Fruit fly (Drosophila melanogaster) whole organism, embryonic: ENCODE results near the gene fal.
A peak's percentile ranks its signal among the peaks of the same experiment; 100 is the strongest.

Experiments
- Adf1 ChIP-seq: fragments of 200-800 bp; sonication (Bioruptor generic); IDR thresholded peaks from 2 replicates; pipeline ENCODE4 v1.3.6; 2022; ENCODE audit warnings: missing biosample characterization, missing genetic modification characterization
- BtbVII ChIP-seq: fragments of 200-800 bp; sonication (Bioruptor generic); optimal IDR thresholded peaks from 3 replicates; lab custom pipeline; 2017; ENCODE audit warnings: missing biosample characterization, mild to moderate bottlenecking, missing genetic modification characterization
- CG10431 ChIP-seq: fragments of 200-800 bp; sonication (Bioruptor generic); optimal IDR thresholded peaks from 3 replicates; lab custom pipeline; 2018; ENCODE audit warnings: missing biosample characterization, mild to moderate bottlenecking, missing genetic modification characterization
- CG10462 ChIP-seq: fragments of 200-800 bp; sonication (Bioruptor generic); optimal IDR thresholded peaks from 2 replicates; lab custom pipeline; 2016; ENCODE audit warnings: missing biosample characterization, missing genetic modification characterization
- CG10979 ChIP-seq: fragments of 200-800 bp; sonication (Bioruptor generic); optimal IDR thresholded peaks from 2 replicates; lab custom pipeline; 2018; ENCODE audit warnings: missing biosample characterization, mild to moderate bottlenecking, missing genetic modification characterization, moderate library complexity
- CG11398 ChIP-seq: fragments of 200-800 bp; sonication (Bioruptor generic); optimal IDR thresholded peaks from 2 replicates; lab custom pipeline; 2016; ENCODE audit warnings: missing biosample characterization, missing genetic modification characterization
- CG1529 ChIP-seq: fragments of 200-800 bp; sonication (Bioruptor generic); optimal IDR thresholded peaks from 3 replicates; lab custom pipeline; 2018; ENCODE audit warnings: missing biosample characterization, missing genetic modification characterization
- CG1647 ChIP-seq: fragments of 200-800 bp; sonication (Bioruptor generic); optimal IDR thresholded peaks from 3 replicates; lab custom pipeline; 2016; ENCODE audit warnings: missing biosample characterization, missing genetic modification characterization
- CG16863 ChIP-seq: fragments of 200-800 bp; sonication (Bioruptor generic); optimal IDR thresholded peaks from 3 replicates; lab custom pipeline; 2016; ENCODE audit warnings: missing biosample characterization, missing genetic modification characterization
- CG17568 ChIP-seq: fragments of 200-800 bp; sonication (Bioruptor generic); optimal IDR thresholded peaks from 2 replicates; lab custom pipeline; 2018; ENCODE audit warnings: missing biosample characterization, mild to moderate bottlenecking, missing genetic modification characterization, moderate library complexity
- CG17802 ChIP-seq: fragments of 200-800 bp; sonication (Bioruptor generic); optimal IDR thresholded peaks from 2 replicates; lab custom pipeline; 2018; ENCODE audit warnings: missing biosample characterization, mild to moderate bottlenecking, missing genetic modification characterization, moderate library complexity
- CG18599 ChIP-seq: fragments of 200-800 bp; sonication (Bioruptor generic); optimal IDR thresholded peaks from 3 replicates; lab custom pipeline; 2017; ENCODE audit warnings: missing biosample characterization, missing genetic modification characterization, mild to moderate bottlenecking, moderate library complexity, missing genetic modification reagents
- CG18764 ChIP-seq: fragments of 200-800 bp; sonication (Bioruptor generic); optimal IDR thresholded peaks from 3 replicates; lab custom pipeline; 2016; ENCODE audit warnings: missing biosample characterization, missing genetic modification characterization
- CG31224 ChIP-seq: fragments of 200-800 bp; sonication (Bioruptor generic); IDR thresholded peaks from 2 replicates; pipeline ENCODE4 v1.3.6; 2022; ENCODE audit warnings: missing biosample characterization, missing genetic modification characterization
- CG4404 ChIP-seq: fragments of 200-800 bp; sonication (Bioruptor generic); IDR thresholded peaks from 2 replicates; pipeline ENCODE4 v1.3.6; 2022; ENCODE audit warnings: missing biosample characterization, missing genetic modification characterization
- CG6272 ChIP-seq: fragments of 200-800 bp; sonication (Bioruptor generic); IDR thresholded peaks from 2 replicates; pipeline ENCODE4 v1.3.6; 2022; ENCODE audit warnings: missing biosample characterization, missing genetic modification characterization
- CG6689 ChIP-seq: fragments of 200-800 bp; sonication (Bioruptor generic); IDR thresholded peaks from 2 replicates; pipeline ENCODE4 v1.3.6; 2022; ENCODE audit warnings: missing biosample characterization, missing genetic modification characterization
- CG6791 ChIP-seq: fragments of 200-800 bp; sonication (Bioruptor generic); IDR thresholded peaks from 3 replicates; pipeline ENCODE4 v1.3.6; 2022; ENCODE audit warnings: missing biosample characterization, missing genetic modification characterization; ENCODE audit not compliant: partially characterized antibody
- CG7372 ChIP-seq: fragments of 200-800 bp; sonication (Bioruptor generic); IDR thresholded peaks from 2 replicates; pipeline ENCODE4 v1.3.6; 2022; ENCODE audit warnings: missing biosample characterization, missing genetic modification characterization
- CG7745 ChIP-seq: fragments of 200-800 bp; sonication (Bioruptor generic); optimal IDR thresholded peaks from 2 replicates; lab custom pipeline; 2018; ENCODE audit warnings: missing biosample characterization, mild to moderate bottlenecking, missing genetic modification characterization, moderate library complexity
- CG8924 ChIP-seq: fragments of 200-800 bp; optimal IDR thresholded peaks from 3 replicates; lab custom pipeline; 2019; ENCODE audit warnings: missing biosample characterization, mild to moderate bottlenecking, missing genetic modification characterization, moderate library complexity
- CG9215 ChIP-seq: fragments of 200-800 bp; sonication (Bioruptor generic); IDR thresholded peaks from 2 replicates; pipeline ENCODE4 v1.3.6; 2022; ENCODE audit warnings: missing biosample characterization, missing genetic modification characterization
- Dll ChIP-seq: fragments of 200-800 bp; sonication (Bioruptor generic); IDR thresholded peaks from 4 replicates; pipeline ENCODE4 v1.3.6; 2022; ENCODE audit warnings: missing biosample characterization, missing genetic modification characterization; ENCODE audit not compliant: partially characterized antibody
- E2f1 ChIP-seq: fragments of 200-800 bp; sonication (Bioruptor generic); IDR thresholded peaks from 2 replicates; pipeline ENCODE4 v1.3.6; 2022; ENCODE audit warnings: missing biosample characterization, missing genetic modification characterization
- HLH54F ChIP-seq: fragments of 200-800 bp; sonication (Bioruptor generic); optimal IDR thresholded peaks from 3 replicates; lab custom pipeline; 2016; ENCODE audit warnings: missing biosample characterization, missing genetic modification characterization
- HLHmδ ChIP-seq: fragments of 200-800 bp; sonication (Bioruptor generic); optimal IDR thresholded peaks from 2 replicates; lab custom pipeline; 2018; ENCODE audit warnings: missing biosample characterization, mild to moderate bottlenecking, missing genetic modification characterization, moderate library complexity
- Hmr ChIP-seq: fragments of 200-800 bp; sonication (Bioruptor generic); optimal IDR thresholded peaks from 3 replicates; lab custom pipeline; 2017; ENCODE audit warnings: mild to moderate bottlenecking, missing biosample characterization, missing genetic modification reagents, missing genetic modification characterization
- Med ChIP-seq: fragments of 200-800 bp; sonication (Bioruptor generic); peaks from one replicate; lab custom pipeline; 2016; ENCODE audit warnings: missing biosample characterization, missing genetic modification characterization, mild to moderate bottlenecking, inconsistent platforms, moderate library complexity
- Myb ChIP-seq: fragments of 200-800 bp; sonication (Bioruptor generic); optimal IDR thresholded peaks from 2 replicates; lab custom pipeline; 2016; ENCODE audit warnings: missing biosample characterization, missing genetic modification characterization
- NFAT ChIP-seq: fragments of 200-800 bp; sonication (Bioruptor generic); IDR thresholded peaks from 2 replicates; pipeline ENCODE4 v1.3.6; 2022; ENCODE audit warnings: missing biosample characterization, missing genetic modification characterization
- Sry-β ChIP-seq: fragments of 200-800 bp; sonication (Bioruptor generic); optimal IDR thresholded peaks from 2 replicates; lab custom pipeline; 2018; ENCODE audit warnings: missing biosample characterization, mild to moderate bottlenecking, missing genetic modification characterization, moderate library complexity
- Ssrp ChIP-seq: fragments of 200-800 bp; sonication (Bioruptor generic); optimal IDR thresholded peaks from 2 replicates; lab custom pipeline; 2018; ENCODE audit warnings: missing biosample characterization, mild to moderate bottlenecking, missing genetic modification characterization, moderate library complexity
- Xbp1 ChIP-seq: fragments of 200-800 bp; sonication (Bioruptor generic); optimal IDR thresholded peaks from 3 replicates; lab custom pipeline; 2016; ENCODE audit warnings: missing biosample characterization, mild to moderate bottlenecking, missing genetic modification characterization
- az2 ChIP-seq: fragments of 200-800 bp; sonication (Bioruptor generic); optimal IDR thresholded peaks from 3 replicates; lab custom pipeline; 2016; ENCODE audit warnings: missing biosample characterization, missing genetic modification characterization
- bbx ChIP-seq: fragments of 200-800 bp; sonication (Bioruptor generic); IDR thresholded peaks from 2 replicates; pipeline ENCODE4 v1.3.6; 2022; ENCODE audit warnings: missing biosample characterization, missing genetic modification characterization; ENCODE audit not compliant: partially characterized antibody
- dan ChIP-seq: fragments of 200-800 bp; sonication (Bioruptor generic); IDR thresholded peaks from 2 replicates; pipeline ENCODE4 v1.3.6; 2022; ENCODE audit warnings: missing biosample characterization, missing genetic modification characterization
- danr ChIP-seq: fragments of 200-800 bp; sonication (Bioruptor generic); IDR thresholded peaks from 2 replicates; pipeline ENCODE4 v1.3.6; 2022; ENCODE audit warnings: missing biosample characterization, missing genetic modification characterization
- hkb ChIP-seq, 2 experiments: fragments of 200-800 bp in 1 of 2; fragments of >200 bp in 1 of 2; sonication (Bioruptor generic) in 1 of 2; IDR thresholded peaks in 1 of 2; optimal IDR thresholded peaks in 1 of 2; 2 replicates each; pipeline versions ENCODE4 v1.3.6 to Lab custom; 2017 to 2022; ENCODE audit warnings: missing biosample characterization in 1 of 2, missing genetic modification characterization in 1 of 2
- jing ChIP-seq: fragments of 200-800 bp; sonication (Bioruptor generic); optimal IDR thresholded peaks from 2 replicates; lab custom pipeline; 2018; ENCODE audit warnings: missing biosample characterization, mild to moderate bottlenecking, missing genetic modification characterization
- kay ChIP-seq: fragments of 200-800 bp; sonication (Bioruptor generic); optimal IDR thresholded peaks from 2 replicates; lab custom pipeline; 2016; ENCODE audit warnings: missing biosample characterization, missing genetic modification characterization
- lab ChIP-seq: fragments of 200-800 bp; sonication (Bioruptor generic); optimal IDR thresholded peaks from 3 replicates; lab custom pipeline; 2017; ENCODE audit warnings: missing biosample characterization, missing genetic modification characterization, mild to moderate bottlenecking, moderate library complexity, missing genetic modification reagents
- lmd ChIP-seq: fragments of 200-800 bp; sonication (Bioruptor generic); IDR thresholded peaks from 2 replicates; pipeline ENCODE4 v1.3.6; 2022; ENCODE audit warnings: missing biosample characterization, missing genetic modification characterization
- maf-S ChIP-seq: fragments of 200-800 bp; sonication (Bioruptor generic); optimal IDR thresholded peaks from 2 replicates; lab custom pipeline; 2016; ENCODE audit warnings: missing biosample characterization, missing genetic modification characterization
- phol ChIP-seq: fragments of 200-800 bp; sonication (Bioruptor generic); optimal IDR thresholded peaks from 3 replicates; lab custom pipeline; 2018; ENCODE audit warnings: missing biosample characterization, mild to moderate bottlenecking, missing genetic modification characterization, moderate library complexity
- row ChIP-seq: fragments of 200-800 bp; sonication (Bioruptor generic); IDR thresholded peaks from 3 replicates; pipeline ENCODE4 v1.3.6; 2022; ENCODE audit warnings: missing biosample characterization, missing genetic modification characterization
- scrt ChIP-seq: fragments of 200-800 bp; sonication (Bioruptor generic); optimal IDR thresholded peaks from 2 replicates; lab custom pipeline; 2018; ENCODE audit warnings: missing biosample characterization, mild to moderate bottlenecking, missing genetic modification characterization, moderate library complexity
- slbo ChIP-seq: fragments of 200-800 bp; sonication (Bioruptor generic); IDR thresholded peaks from 2 replicates; pipeline ENCODE4 v1.3.6; 2022; ENCODE audit warnings: missing biosample characterization, missing genetic modification characterization
- so ChIP-seq: fragments of 200-800 bp; sonication (Bioruptor generic); IDR thresholded peaks from 3 replicates; pipeline ENCODE4 v1.3.6; 2022; ENCODE audit warnings: missing biosample characterization, missing genetic modification characterization
- ssp ChIP-seq: fragments of 200-800 bp; sonication (Bioruptor generic); IDR thresholded peaks from 2 replicates; pipeline ENCODE4 v1.3.6; 2022; ENCODE audit warnings: missing biosample characterization, missing genetic modification characterization
- vvl ChIP-seq: fragments of 200-800 bp; sonication (Bioruptor generic); IDR thresholded peaks from 2 replicates; pipeline ENCODE4 v1.3.6; 2022; ENCODE audit warnings: missing biosample characterization, missing genetic modification characterization
- wor ChIP-seq: fragments of 200-800 bp; sonication (Bioruptor generic); IDR thresholded peaks from 2 replicates; pipeline ENCODE4 v1.3.6; 2022; ENCODE audit warnings: missing biosample characterization, missing genetic modification characterization

The fal gene

dm6 chr3L:19251643-19252042 lies 42.7 kb upstream of the fal start (continued):
- TF ChIP-seq jing (GFP tag; lab: Kevin White, UChicago) (no peak), CG10462 (GFP tag; lab: Kevin White, UChicago) (no peak), lmd (GFP tag; lab: Robert Waterston, UW) (0 out of 2 replicates have a peak, but pooled peaks have one; percentile 12), HLHmδ (GFP tag; lab: Kevin White, UChicago) (no peak), row (GFP tag; lab: Robert Waterston, UW) (peak; percentile 43; the same call in 2 of the 3 replicates), Myb (GFP tag; lab: Kevin White, UChicago) (no peak), scrt (GFP tag; lab: Kevin White, UChicago) (no peak), wor (no peak), E2f1 (GFP tag; lab: Robert Waterston, UW) (no peak), CG18764 (GFP tag; lab: Kevin White, UChicago) (no peak), CG11398 (GFP tag; lab: Kevin White, UChicago) (no peak), CG6272 (GFP tag; lab: Robert Waterston, UW) (no peak), kay (GFP tag; lab: Kevin White, UChicago) (no peak), Xbp1 (GFP tag; lab: Kevin White, UChicago) (peak; percentile 12), lab (GFP tag; lab: Kevin White, UChicago) (peak; percentile 50), NFAT (GFP tag; lab: Robert Waterston, UW) (no peak), CG6791 (no peak), CG9215 (GFP tag; lab: Robert Waterston, UW) (no peak), CG4404 (no peak), CG16863 (no peak), CG7372 (GFP tag; lab: Robert Waterston, UW) (no peak), CG31224 (no peak), CG6689 (no peak), Dll (no peak), bbx (no peak), BtbVII (GFP tag; lab: Kevin White, UChicago) (no peak), hkb (optimal IDR thresholded peaks at IDR 0.05; lab: Kevin White, UChicago) (no peak), hkb (GFP tag; IDR thresholded peaks at IDR 0.05; lab: Robert Waterston, UW) (no peak), phol (peak; percentile 47), danr (GFP tag; lab: Robert Waterston, UW) (no peak), HLH54F (GFP tag; lab: Kevin White, UChicago) (no peak), CG7745 (tag; lab: Kevin White, UChicago) (no peak), ssp (GFP tag; lab: Robert Waterston, UW) (no peak), slbo (GFP tag; lab: Robert Waterston, UW) (0 out of 2 replicates have a peak, but pooled peaks have one; percentile 16), az2 (GFP tag; lab: Kevin White, UChicago) (no peak), maf-S (GFP tag; lab: Kevin White, UChicago) (no peak), dan (GFP tag; lab: Robert Waterston, UW) (no peak), CG8924 (peak; percentile 50), so (GFP tag; lab: Robert Waterston, UW) (no peak), CG10431 (peak; percentile 71), Adf1 (GFP tag; lab: Robert Waterston, UW) (no peak), Ssrp (tag; lab: Kevin White, UChicago) (peak; percentile 18), CG10979 (tag; lab: Kevin White, UChicago) (peak; percentile 53), Hmr (GFP tag; lab: Kevin White, UChicago) (peak; percentile 33), CG1647 (GFP tag; lab: Kevin White, UChicago) (no peak), CG1529 (GFP tag; lab: Kevin White, UChicago) (no peak), CG17568 (GFP tag; lab: Kevin White, UChicago) (no peak), Med (GFP tag; lab: Kevin White, UChicago) (peak; percentile 60), vvl (GFP tag; lab: Robert Waterston, UW) (0 out of 2 replicates have a peak, but pooled peaks have one; percentile 13), CG17802 (tag; lab: Kevin White, UChicago) (no peak), CG18599 (GFP tag; lab: Kevin White, UChicago) (peak; percentile 58), Sry-β (no peak)
